Worm (Caenorhabditis elegans): ENCODE results near the gene sru-13.
A peak's percentile ranks its signal among the peaks of the same experiment; 100 is the strongest.

The sru-13 gene

ce11 chrIV:12547824-12548223, 25.4 kb upstream of the sru-13 start, which contains the start of gene ipmk-1:
TSS of gene ipmk-1 (plus strand) at chrIV:12548124.
- no peak for TF ChIP-seq D1046.2 (GFP tag; IDR thresholded peaks at IDR 0.05)
- TF ChIP-seq pha-4 (GFP tag; IDR thresholded peaks at IDR 0.05) = no peak
- no peak for TF ChIP-seq pha-4 (tag; optimal IDR thresholded peaks at IDR 0.05)
- no peak for TF ChIP-seq arid-1 (GFP tag; conservative IDR thresholded peaks at IDR 0.05)
- no peak for TF ChIP-seq ces-1 (GFP tag; optimal IDR thresholded peaks at IDR 0.05)
- TF ChIP-seq set-16 (GFP tag; IDR thresholded peaks at IDR 0.05) = no peak
- TF ChIP-seq ceh-62 (tag; optimal IDR thresholded peaks at IDR 0.05) = no peak
- no peak for TF ChIP-seq ztf-11 (tag; optimal IDR thresholded peaks at IDR 0.05)
- no peak for TF ChIP-seq snpc-4 (tag; optimal IDR thresholded peaks at IDR 0.05)
- no peak for TF ChIP-seq lin-15B (tag; optimal IDR thresholded peaks at IDR 0.05)
- TF ChIP-seq nhr-28 (tag; optimal IDR thresholded peaks at IDR 0.05) = no peak
- no peak for TF ChIP-seq nhr-42 (GFP tag; IDR thresholded peaks at IDR 0.05)
- TF ChIP-seq jun-1 (tag; optimal IDR thresholded peaks at IDR 0.05) = no peak

ce11 chrIV:12545902-12546301, 23.5 kb upstream of the sru-13 start:
- TF ChIP-seq cey-2 (tag; optimal IDR thresholded peaks at IDR 0.05; ENCODE audit: borderline replicate concordance, insufficient read depth) (no peak), F49E8.2 (tag; optimal IDR thresholded peaks at IDR 0.05; ENCODE audit: borderline replicate concordance) (no peak), ztf-11 (tag; optimal IDR thresholded peaks at IDR 0.05) (no peak), ctbp-1 (GFP tag; IDR thresholded peaks at IDR 0.05) (no peak), Y105C5A.15 (GFP tag; IDR thresholded peaks at IDR 0.05) (no peak), nhr-42 (GFP tag; IDR thresholded peaks at IDR 0.05) (no peak), nhr-6 (tag; optimal IDR thresholded peaks at IDR 0.05) (no peak), lim-7 (GFP tag; IDR thresholded peaks at IDR 0.05) (no peak), F10B5.3 (tag; optimal IDR thresholded peaks at IDR 0.05) (no peak), hlh-11 (tag; optimal IDR thresholded peaks at IDR 0.05) (no peak), nhr-237 (tag; optimal IDR thresholded peaks at IDR 0.05) (no peak)

ce11 chrIV:12545393-12545792, 23.0 kb upstream of the sru-13 start:
- TF ChIP-seq pha-4 (GFP tag; IDR thresholded peaks at IDR 0.05) (no peak), pha-4 (tag; optimal IDR thresholded peaks at IDR 0.05) (no peak), snpc-1.2 (GFP tag; IDR thresholded peaks at IDR 0.05) (no peak), mes-2 (tag; optimal IDR thresholded peaks at IDR 0.05; ENCODE audit: poor library complexity, severe bottlenecking) (peak; percentile 27)

- peak in 1 of 2 experiments; percentile 64 for TF ChIP-seq unc-62 (GFP tag; optimal IDR thresholded peaks at IDR 0.05 in 1 of 2)
- TF ChIP-seq unc-62 (tag; optimal IDR thresholded peaks at IDR 0.05) = no peak
- no peak for TF ChIP-seq egl-27 (tag; optimal IDR thresholded peaks at IDR 0.05)
These were observed 22.2 kb upstream of the sru-13 start for ce11 chrIV:12544624-12545023.

ce11 chrIV:12542011-12542410, 19.6 kb upstream of the sru-13 start, which contains the start of gene ham-1:
TSS of gene ham-1 (plus strand) at chrIV:12542183.
- peak in 1 of 2 experiments; percentile 90 for TF ChIP-seq unc-62 (GFP tag; optimal IDR thresholded peaks at IDR 0.05 in 1 of 2)
- TF ChIP-seq unc-62 (tag; optimal IDR thresholded peaks at IDR 0.05) = no peak
- TF ChIP-seq dmd-8 (GFP tag; IDR thresholded peaks at IDR 0.05) = no peak

- TF ChIP-seq fos-1 (tag; optimal IDR thresholded peaks at IDR 0.05) (no peak), nhr-28 (tag; optimal IDR thresholded peaks at IDR 0.05) (no peak), zfp-2 (tag; optimal IDR thresholded peaks at IDR 0.05) (no peak), dpl-1 (GFP tag; optimal IDR thresholded peaks at IDR 0.05) (no peak), nhr-48 (tag; optimal IDR thresholded peaks at IDR 0.05) (no peak), R02D3.7 (tag; optimal IDR thresholded peaks at IDR 0.05) (no peak), zag-1 (tag; optimal IDR thresholded peaks at IDR 0.05) (no peak), vab-7 (GFP tag; IDR thresholded peaks at IDR 0.05) (no peak), lsy-2 (tag; optimal IDR thresholded peaks at IDR 0.05) (no peak), aha-1 (tag) (no peak), Y48G9A.11 (GFP tag; IDR thresholded peaks at IDR 0.05) (no peak), Y105C5A.15 (GFP tag; IDR thresholded peaks at IDR 0.05) (no peak), nhr-42 (GFP tag; IDR thresholded peaks at IDR 0.05) (no peak)
These were observed 17.8 kb upstream of the sru-13 start for ce11 chrIV:12540242-12540641.
